Worm (Caenorhabditis elegans): ENCODE data around the gene F35E12.9.

The F35E12.9 gene

DNA sequence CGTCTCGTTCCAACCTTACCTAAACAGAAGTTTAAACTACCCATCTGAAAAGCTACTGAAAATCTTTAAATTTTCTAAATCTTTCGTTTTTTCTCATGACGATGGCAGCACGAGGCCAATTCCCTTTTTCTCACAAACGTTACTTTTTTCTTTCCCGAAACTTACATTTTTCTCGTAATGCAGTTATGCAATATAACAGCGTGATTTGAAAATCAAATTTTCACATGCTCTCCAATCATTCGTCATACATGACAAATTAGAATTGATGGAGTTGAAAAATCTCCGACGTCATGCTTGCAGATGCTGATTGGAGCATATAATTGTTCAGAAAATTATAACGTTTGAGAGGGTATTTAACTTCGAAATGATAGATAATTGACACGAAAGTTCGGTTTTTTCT is 18.8 kb upstream of the F35E12.9 start:
- TF ChIP-seq nhr-12 (tag; optimal IDR thresholded peaks at IDR 0.05) (no peak), zip-8 (tag; optimal IDR thresholded peaks at IDR 0.05) (no peak), unc-39 (tag; optimal IDR thresholded peaks at IDR 0.05) (no peak), cnd-1 (tag; optimal IDR thresholded peaks at IDR 0.05) (no peak), ceh-83 (GFP tag; optimal IDR thresholded peaks at IDR 0.05) (no peak), unc-62 (GFP tag; optimal IDR thresholded peaks at IDR 0.05) (no peak), lsy-2 (tag; optimal IDR thresholded peaks at IDR 0.05) (no peak), mab-5 (tag; optimal IDR thresholded peaks at IDR 0.05) (no peak), nhr-76 (tag; optimal IDR thresholded peaks at IDR 0.05) (no peak), flh-1 (GFP tag; optimal IDR thresholded peaks at IDR 0.05) (no peak), blmp-1 (tag; optimal IDR thresholded peaks at IDR 0.05) (no peak), bed-3 (GFP tag; optimal IDR thresholded peaks at IDR 0.05) (no peak), drap-1 (GFP tag; optimal IDR thresholded peaks at IDR 0.05) (no peak)

DNA sequence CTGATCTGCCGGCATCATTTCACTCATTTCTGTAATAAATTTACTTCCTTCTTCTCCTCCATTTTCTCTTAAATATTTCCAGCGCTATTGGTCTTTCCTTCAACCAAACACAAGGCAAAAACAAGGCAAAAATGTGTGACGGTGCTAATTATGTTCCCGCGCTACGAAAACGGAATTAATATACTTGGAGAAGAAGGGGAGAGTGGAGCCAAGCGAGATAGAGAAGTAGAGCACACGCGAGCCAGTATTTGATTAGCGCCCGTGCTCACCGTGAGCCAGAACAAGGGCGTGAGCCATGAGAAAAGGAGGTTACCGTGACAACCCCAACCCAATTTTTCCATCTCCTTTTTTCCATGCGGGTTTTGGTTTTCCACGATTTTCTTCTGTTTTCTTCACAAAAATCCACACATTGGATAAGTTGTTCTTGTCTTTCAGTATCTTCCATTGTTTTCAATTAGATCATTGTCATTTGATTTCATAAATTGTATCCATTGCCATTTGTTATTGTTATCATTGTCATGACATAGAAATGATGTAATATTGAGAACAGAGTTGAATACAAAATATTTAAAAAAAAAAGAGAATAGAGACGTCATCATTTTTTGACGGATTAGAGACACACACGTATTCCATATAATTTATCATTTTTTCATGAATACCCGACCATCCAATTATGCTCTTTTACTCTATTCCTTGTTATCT is 17.6 kb upstream of the F35E12.9 start, which contains the start of gene F20G2.6:
Gene F20G2.6 (plus strand): TSS at position 652 of the 702 bp plus-strand sequence.
- TF ChIP-seq mep-1 (tag; optimal IDR thresholded peaks at IDR 0.05) (no peak), ces-1 (GFP tag; optimal IDR thresholded peaks at IDR 0.05) (peak; percentile 59), lin-13 (tag; optimal IDR thresholded peaks at IDR 0.05) (no peak), ztf-11 (tag; optimal IDR thresholded peaks at IDR 0.05) (no peak), bed-3 (GFP tag; optimal IDR thresholded peaks at IDR 0.05) (no peak), unc-120 (tag; optimal IDR thresholded peaks at IDR 0.05; ENCODE audit: poor library complexity, severe bottlenecking) (no peak)

DNA sequence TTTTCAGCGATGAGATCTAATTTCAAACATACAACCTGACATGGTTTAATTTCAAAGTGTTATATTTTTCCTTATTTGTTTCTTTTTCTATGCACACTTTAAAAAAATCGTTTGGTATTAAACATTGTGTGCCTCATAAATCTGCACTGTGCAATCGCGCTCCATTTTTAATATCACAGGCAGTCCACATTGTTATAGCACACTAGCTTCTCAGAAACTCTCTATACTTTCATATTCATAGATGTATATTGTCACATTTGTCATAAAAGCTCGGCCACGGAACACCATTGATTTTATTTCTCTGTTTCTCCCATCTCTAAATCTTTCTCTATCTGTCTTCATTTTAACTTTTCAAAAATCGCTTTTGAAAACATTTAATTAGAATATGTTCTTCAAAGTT is 12.4 kb upstream of the F35E12.9 start:
- TF ChIP-seq tbx-8 (GFP tag; optimal IDR thresholded peaks at IDR 0.05) (no peak), flh-1 (GFP tag; optimal IDR thresholded peaks at IDR 0.05) (no peak), sptf-1 (tag; optimal IDR thresholded peaks at IDR 0.05) (no peak), ces-1 (GFP tag; optimal IDR thresholded peaks at IDR 0.05) (peak; percentile 32), lin-13 (tag; optimal IDR thresholded peaks at IDR 0.05) (no peak), blmp-1 (tag; optimal IDR thresholded peaks at IDR 0.05) (no peak), unc-62 (GFP tag; optimal IDR thresholded peaks at IDR 0.05) (no peak)

DNA sequence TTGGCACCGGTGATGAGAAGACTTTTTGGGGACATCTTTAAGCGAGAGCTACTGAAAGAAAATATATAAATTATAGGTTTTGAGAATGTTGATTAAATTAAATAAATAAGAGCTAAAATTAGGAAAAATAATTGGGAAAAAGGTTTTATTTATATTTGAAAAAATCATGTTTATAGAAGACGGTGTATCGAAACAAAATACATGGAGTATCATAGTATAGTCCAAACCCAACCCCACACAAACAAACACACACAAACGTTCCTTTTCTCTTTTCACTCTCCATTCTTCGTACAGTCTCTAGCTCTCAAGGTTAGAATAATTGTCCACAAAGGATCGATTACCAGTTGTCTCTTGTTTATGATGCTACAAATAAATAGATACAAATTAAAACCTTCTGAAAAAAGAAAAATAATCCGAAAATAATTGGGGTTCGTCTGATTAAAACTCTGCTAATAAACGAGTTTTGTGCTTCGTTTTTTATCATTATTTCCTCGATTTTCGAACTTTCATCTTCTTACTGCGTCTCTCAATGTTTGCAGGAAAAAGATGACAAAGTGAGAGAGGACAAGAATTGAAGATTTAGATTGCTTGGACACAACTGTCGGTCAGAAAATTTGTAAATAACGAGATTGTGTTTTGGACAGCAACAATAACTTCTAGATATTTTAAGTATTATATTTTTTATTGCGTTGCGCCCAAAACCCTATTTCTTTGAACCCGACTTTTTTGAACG is 11.6 kb upstream of the F35E12.9 start, which contains the start of gene F20G2.2:
Gene F20G2.2 (minus strand): TSS at position 51 of the 733 bp plus-strand sequence.
- TF ChIP-seq lin-32 (GFP tag; optimal IDR thresholded peaks at IDR 0.05) (no peak), hlh-1 (tag; optimal IDR thresholded peaks at IDR 0.05) (peak; percentile 6)

DNA sequence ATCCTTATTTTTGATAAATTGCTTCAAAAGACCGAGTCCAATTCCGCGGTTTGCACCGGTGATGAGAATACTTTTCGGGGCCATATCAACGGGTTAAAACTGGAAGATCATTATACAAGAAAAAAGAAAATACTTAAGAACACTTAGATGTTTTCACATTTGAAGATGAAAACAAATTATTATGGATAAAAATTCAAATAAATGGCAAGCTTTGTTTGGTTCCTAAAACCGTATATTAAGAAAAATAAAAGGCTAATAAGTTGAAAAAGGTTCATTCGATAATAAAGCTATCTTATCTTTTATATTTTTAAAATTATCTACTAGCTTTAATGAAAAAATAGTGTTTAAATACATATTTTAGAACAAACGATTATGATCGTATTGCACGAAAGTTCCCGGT is 8.6 kb upstream of the F35E12.9 start, which contains the start of gene F20G2.1:
Gene F20G2.1 (minus strand): TSS at position 101 of the 400 bp plus-strand sequence.
- TF ChIP-seq M03D4.4 (tag; optimal IDR thresholded peaks at IDR 0.05) (no peak), elt-3 (tag; optimal IDR thresholded peaks at IDR 0.05) (no peak), lsy-2 (tag; optimal IDR thresholded peaks at IDR 0.05) (no peak), sptf-1 (tag; optimal IDR thresholded peaks at IDR 0.05) (no peak), nhr-2 (tag; optimal IDR thresholded peaks at IDR 0.05) (no peak), flh-1 (GFP tag; optimal IDR thresholded peaks at IDR 0.05) (no peak), nhr-76 (tag; optimal IDR thresholded peaks at IDR 0.05) (no peak), unc-39 (tag; optimal IDR thresholded peaks at IDR 0.05) (no peak), ztf-11 (tag; optimal IDR thresholded peaks at IDR 0.05) (no peak), snpc-4 (tag; optimal IDR thresholded peaks at IDR 0.05) (no peak), ceh-43 (GFP tag; optimal IDR thresholded peaks at IDR 0.05) (no peak), pha-4 (tag; optimal IDR thresholded peaks at IDR 0.05) (no peak), nhr-12 (tag; optimal IDR thresholded peaks at IDR 0.05) (no peak), sem-2 (GFP tag; optimal IDR thresholded peaks at IDR 0.05) (no peak), blmp-1 (tag; optimal IDR thresholded peaks at IDR 0.05) (no peak), tbx-8 (GFP tag; optimal IDR thresholded peaks at IDR 0.05) (no peak), mep-1 (tag; optimal IDR thresholded peaks at IDR 0.05) (no peak), nhr-28 (tag; optimal IDR thresholded peaks at IDR 0.05) (no peak)
